Worm (Caenorhabditis elegans) whole organism, midembryonic: ENCODE data around the gene K11H3.3.

Source experiments
- T22C8.4 ChIP-seq: fragments of 200-800 bp; sonication (Bioruptor generic); IDR thresholded peaks from 2 replicates; pipeline ENCODE4 v1.3.6; 2022; ENCODE audit warnings: missing genetic modification characterization, missing compliant biosample characterization
- cog-1 ChIP-seq: sonication (generic microtip); optimal IDR thresholded peaks from 2 replicates; lab custom pipeline; 2016; ENCODE audit warnings: missing genetic modification characterization, missing compliant biosample characterization
- flt-1 ChIP-seq: fragments of 200-800 bp; sonication (Bioruptor generic); IDR thresholded peaks from 2 replicates; pipeline ENCODE4 v1.3.6; 2022; ENCODE audit warnings: missing genetic modification characterization, missing compliant biosample characterization
- klf-2 ChIP-seq: fragments of 200-800 bp; sonication (Bioruptor generic); conservative IDR thresholded peaks from 2 replicates; pipeline ENCODE4 v1.3.6; 2022; ENCODE audit warnings: missing genetic modification reagents, missing genetic modification characterization, missing compliant biosample characterization
- med-1 ChIP-seq: sonication (generic microtip); optimal IDR thresholded peaks from 2 replicates; lab custom pipeline; 2017; ENCODE audit warnings: missing genetic modification characterization, mild to moderate bottlenecking, missing compliant biosample characterization, antibody characterized with exemption, missing genetic modification reagents; ENCODE audit not compliant: insufficient read depth
- ref-1 ChIP-seq: fragments of 200-800 bp; sonication (Bioruptor generic); conservative IDR thresholded peaks from 2 replicates; pipeline ENCODE4 v1.3.6; 2022; ENCODE audit warnings: missing genetic modification reagents, missing genetic modification characterization, missing compliant biosample characterization
- tab-1 ChIP-seq: fragments of 200-800 bp; sonication (Bioruptor generic); IDR thresholded peaks from 2 replicates; pipeline ENCODE4 v1.3.6; 2022; ENCODE audit warnings: missing genetic modification characterization, missing compliant biosample characterization
- ztf-23 ChIP-seq: fragments of 200-800 bp; sonication (Bioruptor generic); IDR thresholded peaks from 2 replicates; pipeline ENCODE4 v1.3.6; 2022; ENCODE audit warnings: missing genetic modification reagents, missing genetic modification characterization, missing compliant biosample characterization
- ztf-29 ChIP-seq: fragments of 200-800 bp; sonication (Bioruptor generic); IDR thresholded peaks from 2 replicates; pipeline ENCODE4 v1.3.6; 2022; ENCODE audit warnings: missing genetic modification reagents, missing genetic modification characterization, missing compliant biosample characterization

The K11H3.3 gene

DNA sequence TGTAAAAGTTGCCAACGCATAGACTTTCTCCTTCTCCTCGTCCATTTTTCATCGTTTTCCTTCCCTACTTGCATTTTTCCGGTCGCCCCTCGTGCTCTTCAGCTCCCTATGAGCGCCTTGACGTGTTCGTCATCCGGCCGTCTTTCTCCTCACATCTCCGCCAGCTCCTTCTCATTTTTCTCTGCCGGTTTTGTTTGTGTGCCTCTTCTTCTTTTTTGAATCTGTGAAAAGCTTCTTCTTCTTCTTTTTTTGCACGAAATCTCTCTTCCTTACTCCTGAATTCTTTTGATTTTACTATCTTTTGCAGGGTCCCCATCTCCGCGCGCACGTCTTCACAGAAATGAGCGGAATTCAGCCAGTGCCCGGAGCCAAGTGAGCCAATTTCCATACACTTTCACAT lies at the start of gene K11H3.3:
Gene K11H3.3, plus strand, starts transcription at position 308 of the 400 bp plus-strand sequence.
- TF ChIP-seq ztf-29, result no peak
- no peak for TF ChIP-seq T22C8.4
- no peak for TF ChIP-seq tab-1 (GFP tag; lab: Robert Waterston, UW)
- TF ChIP-seq cog-1 (tag; lab: Kevin White, UChicago), result no peak
- TF ChIP-seq med-1 (GFP tag; lab: Kevin White, UChicago), result no peak
- TF ChIP-seq ref-1, result no peak
- TF ChIP-seq flt-1, result no peak
- no peak for TF ChIP-seq klf-2
- TF ChIP-seq ztf-23 (GFP tag; lab: Robert Waterston, UW), result no peak

DNA sequence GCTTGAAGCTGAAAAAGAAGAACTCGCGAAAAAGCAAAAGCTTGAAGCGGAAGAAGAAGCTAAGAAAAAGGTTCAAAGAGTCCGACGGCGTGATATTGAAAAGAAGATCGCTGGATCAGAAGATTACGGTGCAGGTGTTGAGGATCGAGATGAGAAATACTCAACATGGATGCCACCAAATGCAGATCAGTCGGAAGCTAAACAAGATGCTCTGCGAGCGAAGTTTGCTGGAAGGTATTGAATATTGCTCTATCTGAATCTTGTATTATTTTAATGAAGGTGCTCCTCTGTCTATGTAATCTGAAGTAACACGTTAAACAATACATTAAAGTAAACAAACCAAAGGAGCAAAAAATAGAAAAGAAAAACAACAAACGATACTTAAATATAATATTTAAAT lies 49.6 kb upstream of the K11H3.3 start:
- TF ChIP-seq cog-1 (tag; lab: Kevin White, UChicago) (no peak), ztf-23 (GFP tag; lab: Robert Waterston, UW) (no peak), ztf-29 (no peak), ref-1 (no peak)

DNA sequence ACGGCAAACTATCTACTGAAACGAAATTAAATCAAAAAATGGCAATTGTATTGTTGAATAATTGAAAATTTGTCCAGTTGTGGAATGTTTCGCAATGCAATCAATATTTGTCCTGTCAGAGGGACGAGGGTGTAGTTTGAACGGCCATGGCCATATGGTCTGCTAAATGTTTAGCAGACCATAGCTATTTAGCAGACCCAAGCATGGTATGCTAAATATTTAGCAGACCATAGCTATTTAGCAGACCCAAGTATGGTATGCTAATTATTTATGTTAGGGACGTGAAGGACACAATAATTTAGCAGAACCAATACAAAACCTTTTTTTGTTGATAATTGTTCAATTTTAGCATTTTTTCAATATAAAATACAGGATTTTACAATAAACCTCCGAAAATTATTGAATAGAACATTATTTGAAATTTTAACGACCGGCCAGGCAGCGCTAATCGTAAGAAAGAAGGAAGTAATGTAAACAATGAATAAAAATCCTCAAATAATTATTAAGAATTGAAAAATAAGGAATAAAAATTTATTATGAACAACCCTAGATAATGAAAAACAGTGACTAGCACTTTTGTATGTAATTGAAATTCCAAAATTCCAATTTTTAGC lies 46.5 kb upstream of the K11H3.3 start, which contains the start of gene riok-3:
Gene riok-3, minus strand, starts transcription at position 15 of the 614 bp plus-strand sequence.
- TF ChIP-seq flt-1, result no peak

DNA sequence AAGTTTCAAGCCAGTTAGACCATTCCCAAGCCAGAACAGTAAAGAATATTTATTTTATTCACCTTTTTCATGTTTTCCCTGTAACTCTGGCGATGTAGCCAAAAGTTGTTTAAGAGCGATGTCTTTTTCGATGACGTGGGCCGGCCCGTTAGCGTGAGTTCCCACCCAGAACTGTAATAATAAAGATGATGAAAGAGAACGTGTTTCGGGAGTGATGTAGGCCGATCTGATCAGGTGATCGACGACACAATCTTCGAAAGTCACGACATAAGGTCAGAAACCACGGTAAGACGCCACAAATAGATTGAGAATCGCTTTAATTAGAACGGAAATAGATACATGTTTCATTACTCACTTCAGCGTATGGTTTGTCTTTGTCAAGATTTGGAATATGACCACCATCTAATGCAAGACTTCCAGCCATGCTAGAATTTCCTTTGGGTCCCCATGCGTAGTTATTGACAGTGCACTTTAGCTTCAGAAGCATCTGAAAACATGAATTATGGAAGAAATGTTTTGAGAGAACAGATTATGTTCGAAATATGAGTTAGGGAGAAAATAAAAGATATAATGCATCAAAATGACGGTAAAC lies 44.6 kb upstream of the K11H3.3 start, which contains the start of gene ZK632.4:
Gene ZK632.4, minus strand, starts transcription at position 487 of the 592 bp plus-strand sequence.
- no peak for TF ChIP-seq ref-1
- TF ChIP-seq med-1 (GFP tag; lab: Kevin White, UChicago), result no peak
- TF ChIP-seq ztf-23 (GFP tag; lab: Robert Waterston, UW), result no peak
- no peak for TF ChIP-seq ztf-29
- no peak for TF ChIP-seq tab-1 (GFP tag; lab: Robert Waterston, UW)
- no peak for TF ChIP-seq cog-1 (tag; lab: Kevin White, UChicago)
- TF ChIP-seq T22C8.4, result no peak
- TF ChIP-seq klf-2, result no peak
- TF ChIP-seq flt-1, result no peak

DNA sequence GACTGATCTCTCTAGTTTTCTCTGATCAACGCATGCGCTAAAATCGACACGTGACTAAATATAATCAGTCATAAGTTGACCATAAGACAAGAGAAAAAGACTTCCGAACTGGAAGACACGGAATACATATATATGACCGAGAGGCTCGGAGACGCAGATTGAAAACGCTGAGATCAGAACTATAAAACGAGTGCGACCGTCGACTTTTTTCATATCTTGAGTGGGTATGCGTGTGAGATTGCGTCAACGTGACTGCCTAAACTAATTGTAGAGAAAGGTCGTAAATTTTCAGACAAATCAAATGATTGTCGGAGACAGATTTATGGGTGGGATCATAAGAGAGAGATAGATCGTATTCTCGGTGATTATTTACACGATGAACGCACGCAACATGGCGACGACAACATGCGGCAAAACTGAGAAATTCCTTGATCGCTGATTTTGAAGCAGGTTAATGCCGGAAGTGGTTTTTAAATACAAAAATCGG lies 44.1 kb upstream of the K11H3.3 start:
- no peak for TF ChIP-seq cog-1 (tag; lab: Kevin White, UChicago)
- TF ChIP-seq klf-2, result no peak
- TF ChIP-seq ref-1, result no peak

DNA sequence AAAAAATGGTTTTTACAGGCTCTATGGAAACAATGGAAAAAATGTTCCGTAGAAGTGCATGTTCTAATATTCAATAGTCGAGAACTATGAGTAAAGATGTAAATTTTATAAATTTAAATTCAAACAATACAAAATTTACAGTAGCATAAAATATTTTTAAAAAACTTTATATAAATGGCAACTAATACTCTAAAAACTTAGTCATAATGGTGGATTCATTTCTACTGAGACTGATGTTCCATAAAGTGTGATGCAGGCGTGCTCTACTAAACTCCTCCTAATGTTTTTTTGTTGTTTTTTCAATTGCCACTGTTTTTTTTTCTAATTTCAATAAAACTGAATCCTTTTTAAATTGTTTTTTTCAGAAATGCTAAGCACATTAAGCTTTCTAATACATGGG lies 43.5 kb upstream of the K11H3.3 start, which contains the start of gene gtap-2:
Gene gtap-2, plus strand, starts transcription at position 366 of the 400 bp plus-strand sequence.
- TF ChIP-seq klf-2, result no peak
- no peak for TF ChIP-seq T22C8.4
- TF ChIP-seq ztf-29, result no peak
- TF ChIP-seq ztf-23 (GFP tag; lab: Robert Waterston, UW), result no peak
- TF ChIP-seq flt-1, result no peak
- no peak for TF ChIP-seq tab-1 (GFP tag; lab: Robert Waterston, UW)
- TF ChIP-seq med-1 (GFP tag; lab: Kevin White, UChicago), result no peak
- TF ChIP-seq ref-1, result no peak
- no peak for TF ChIP-seq cog-1 (tag; lab: Kevin White, UChicago)

DNA sequence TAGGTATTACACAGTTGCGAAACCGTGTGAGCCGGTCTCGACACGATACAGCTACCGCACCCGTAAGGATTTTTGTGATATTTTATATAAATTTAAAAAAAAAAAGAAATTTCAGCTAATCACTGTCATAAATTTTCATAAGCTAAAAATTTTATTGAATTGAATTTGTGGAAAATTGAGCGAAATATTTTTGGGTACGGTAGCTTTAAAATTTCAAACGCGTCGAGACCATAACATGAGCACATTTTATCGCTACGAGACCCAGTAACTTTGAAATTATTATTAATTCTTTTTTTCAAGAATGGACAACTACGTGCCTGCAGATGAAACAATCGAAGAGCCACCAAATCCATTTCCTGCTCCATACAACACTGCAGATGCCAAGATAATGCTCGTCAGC lies 38.5 kb upstream of the K11H3.3 start, which contains the start of gene ZK632.14:
Gene ZK632.14, plus strand, starts transcription at position 301 of the 400 bp plus-strand sequence.
- TF ChIP-seq T22C8.4, result no peak
- TF ChIP-seq ztf-23 (GFP tag; lab: Robert Waterston, UW), result no peak
- no peak for TF ChIP-seq ztf-29
- no peak for TF ChIP-seq med-1 (GFP tag; lab: Kevin White, UChicago)
- no peak for TF ChIP-seq klf-2
- TF ChIP-seq cog-1 (tag; lab: Kevin White, UChicago), result no peak
- TF ChIP-seq tab-1 (GFP tag; lab: Robert Waterston, UW), result no peak
- no peak for TF ChIP-seq flt-1
- no peak for TF ChIP-seq ref-1

DNA sequence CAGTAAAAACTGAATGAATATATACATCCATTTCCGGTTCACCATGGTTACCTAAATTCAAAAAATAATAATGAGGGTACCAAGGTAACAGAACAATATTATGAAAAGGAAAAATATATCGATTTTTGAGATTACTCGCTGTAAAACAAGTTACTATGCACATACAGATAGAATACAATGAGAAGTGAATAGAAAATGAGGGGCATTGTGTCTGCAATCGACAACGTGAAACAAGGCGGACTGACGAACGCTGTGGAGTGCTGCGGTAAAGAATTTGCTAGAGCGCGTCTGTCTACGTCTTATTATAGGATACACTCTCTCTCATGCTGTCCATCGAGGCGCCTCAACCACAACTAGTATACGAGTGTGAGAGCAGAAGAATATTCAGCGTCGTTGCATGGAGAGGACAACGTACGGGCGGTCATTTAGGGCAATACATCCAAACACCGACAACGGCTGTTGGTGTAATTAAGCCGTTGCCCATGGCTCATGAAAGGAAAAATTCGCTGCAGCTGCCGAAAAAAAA lies 34.5 kb upstream of the K11H3.3 start, which contains the start of gene cnx-1:
Gene cnx-1, minus strand, starts transcription at position 51 of the 526 bp plus-strand sequence.
- TF ChIP-seq tab-1 (GFP tag; lab: Robert Waterston, UW), result peak; percentile 68; the same call in 1 of the 2 replicates
- peak; percentile 42; the same call in 1 of the 2 replicates for TF ChIP-seq flt-1
- TF ChIP-seq ref-1, result no peak

ce11 chrIII:9817894-9818293 lies 33.8 kb upstream of the K11H3.3 start:
- TF ChIP-seq ztf-29, result no peak
- no peak for TF ChIP-seq tab-1 (GFP tag; lab: Robert Waterston, UW)
- TF ChIP-seq flt-1, result no peak
- no peak for TF ChIP-seq cog-1 (tag; lab: Kevin White, UChicago)
- TF ChIP-seq med-1 (GFP tag; lab: Kevin White, UChicago), result no peak
- TF ChIP-seq ref-1, result no peak
- no peak for TF ChIP-seq ztf-23 (GFP tag; lab: Robert Waterston, UW)
- TF ChIP-seq klf-2, result no peak
- TF ChIP-seq T22C8.4, result no peak

DNA sequence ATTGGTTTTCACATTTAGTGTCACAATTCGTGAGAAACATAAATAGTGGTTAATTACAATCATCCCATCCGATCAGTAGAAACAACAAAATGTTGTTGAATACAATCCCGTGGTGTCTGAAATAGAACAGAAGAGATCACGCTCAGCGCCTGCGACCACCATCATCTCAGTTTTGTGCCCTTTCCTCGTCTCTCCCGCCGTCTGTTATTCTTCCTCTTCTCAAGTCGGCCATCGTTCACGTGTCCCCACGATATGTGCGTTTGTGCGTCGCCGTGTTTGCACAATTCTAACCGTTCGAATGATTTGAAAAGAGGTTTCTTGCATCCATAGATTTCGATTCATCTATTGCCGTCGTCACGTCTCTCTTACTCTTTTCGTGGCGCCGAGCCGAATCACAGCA lies 32.9 kb upstream of the K11H3.3 start, which contains the start of gene panl-3:
Gene panl-3, plus strand, starts transcription at position 294 of the 400 bp plus-strand sequence.
- no peak for TF ChIP-seq ztf-29
- no peak for TF ChIP-seq klf-2
- TF ChIP-seq tab-1 (GFP tag; lab: Robert Waterston, UW), result no peak
- TF ChIP-seq cog-1 (tag; lab: Kevin White, UChicago), result no peak
- peak; percentile 70; the same call in 1 of the 2 replicates for TF ChIP-seq ztf-23 (GFP tag; lab: Robert Waterston, UW)
